Worm (Caenorhabditis elegans) whole organism, young adult: ENCODE data around the gene srd-13.

Source experiments
- B0019.2 ChIP-seq: fragments of 200-800 bp; sonication (Bioruptor generic); conservative IDR thresholded peaks from 2 replicates; pipeline ENCODE4 v1.3.6; 2022; ENCODE audit warnings: missing genetic modification reagents, missing genetic modification characterization, missing compliant biosample characterization
- B0336.3 ChIP-seq: fragments of 200-800 bp; sonication (Bioruptor generic); IDR thresholded peaks from 2 replicates; pipeline ENCODE4 v1.3.6; 2022; ENCODE audit warnings: missing genetic modification characterization, missing compliant biosample characterization
- C06A6.2 ChIP-seq: fragments of 200-800 bp; sonication (Bioruptor generic); conservative IDR thresholded peaks from 2 replicates; pipeline ENCODE4 v1.3.6; 2022; ENCODE audit warnings: missing genetic modification characterization, missing compliant biosample characterization
- F22D6.2 ChIP-seq: sonication (generic microtip); optimal IDR thresholded peaks from 2 replicates; lab custom pipeline; 2016; ENCODE audit warnings: mild to moderate bottlenecking, missing genetic modification characterization, missing compliant biosample characterization
- K12H6.12 ChIP-seq: fragments of 200-800 bp; sonication (Bioruptor generic); optimal IDR thresholded peaks from 2 replicates; lab custom pipeline; 2018; ENCODE audit warnings: mild to moderate bottlenecking, missing genetic modification characterization, missing compliant biosample characterization
- T26A5.8 ChIP-seq: sonication (generic microtip); optimal IDR thresholded peaks from 2 replicates; lab custom pipeline; 2016; ENCODE audit warnings: missing genetic modification characterization, missing compliant biosample characterization
- Y53G8AR.9 ChIP-seq: fragments of 200-800 bp; sonication (Bioruptor generic); conservative IDR thresholded peaks from 2 replicates; pipeline ENCODE4 v1.3.6; 2022; ENCODE audit warnings: missing genetic modification reagents, missing genetic modification characterization, missing compliant biosample characterization
- Y95B8A.8 ChIP-seq: fragments of 200-800 bp; sonication (Bioruptor generic); IDR thresholded peaks from 2 replicates; pipeline ENCODE4 v1.3.6; 2022; ENCODE audit warnings: missing genetic modification reagents, missing genetic modification characterization, missing compliant biosample characterization
- attf-5 ChIP-seq: fragments of 200-800 bp; sonication (Bioruptor generic); optimal IDR thresholded peaks from 2 replicates; lab custom pipeline; 2018; ENCODE audit warnings: mild to moderate bottlenecking, missing genetic modification characterization, missing compliant biosample characterization
- bed-1 ChIP-seq: fragments of 200-800 bp; sonication (Bioruptor generic); IDR thresholded peaks from 2 replicates; pipeline ENCODE4 v1.3.6; 2022; ENCODE audit warnings: missing genetic modification reagents, missing genetic modification characterization, missing compliant biosample characterization
- cebp-1 ChIP-seq, 2 experiments: fragments of 200-800 bp in 1 of 2; sonication (Bioruptor generic) in 1 of 2; sonication (generic microtip) in 1 of 2; IDR thresholded peaks in 1 of 2; optimal IDR thresholded peaks in 1 of 2; 2 replicates each; pipeline versions ENCODE4 v1.3.6 to Lab custom; 2017 to 2022; ENCODE audit warnings: missing compliant biosample characterization in 2 of 2, missing genetic modification characterization in 2 of 2, mild to moderate bottlenecking in 1 of 2, missing genetic modification reagents in 1 of 2, moderate library complexity in 1 of 2
- ceh-27 ChIP-seq: fragments of 200-800 bp; sonication (Bioruptor generic); optimal IDR thresholded peaks from 2 replicates; lab custom pipeline; 2018; ENCODE audit warnings: mild to moderate bottlenecking, missing genetic modification characterization, moderate library complexity, missing compliant biosample characterization
- ceh-58 ChIP-seq: fragments of 200-800 bp; sonication (Bioruptor generic); IDR thresholded peaks from 2 replicates; pipeline ENCODE4 v1.3.6; 2022; ENCODE audit warnings: missing genetic modification characterization, missing compliant biosample characterization
- chd-7 ChIP-seq: sonication (generic microtip); optimal IDR thresholded peaks from 2 replicates; lab custom pipeline; 2016; ENCODE audit warnings: mild to moderate bottlenecking, missing genetic modification characterization, moderate library complexity, missing compliant biosample characterization
- die-1 ChIP-seq: sonication (generic microtip); optimal IDR thresholded peaks from 2 replicates; lab custom pipeline; 2016; ENCODE audit warnings: missing genotype, mild to moderate bottlenecking, missing genetic modification characterization, missing compliant biosample characterization
- dox-1 ChIP-seq: fragments of 200-800 bp; sonication (Bioruptor generic); IDR thresholded peaks from 2 replicates; pipeline ENCODE4 v1.3.6; 2022; ENCODE audit warnings: missing genetic modification reagents, missing genetic modification characterization, missing compliant biosample characterization
- dpff-1 ChIP-seq: sonication (generic microtip); optimal IDR thresholded peaks from 2 replicates; lab custom pipeline; 2017; ENCODE audit warnings: mild to moderate bottlenecking, missing genetic modification characterization, missing compliant biosample characterization
- dpl-1 ChIP-seq: fragments of 150-350 bp; optimal IDR thresholded peaks from 2 replicates; lab custom pipeline; 2014; ENCODE audit warnings: missing biosample characterization, missing genetic modification reagents, missing genetic modification characterization
- efl-1 ChIP-seq: fragments of 150-350 bp; optimal IDR thresholded peaks from 2 replicates; lab custom pipeline; 2014; ENCODE audit warnings: missing biosample characterization, missing genetic modification reagents, missing genetic modification characterization
- egl-44 ChIP-seq: fragments of 200-800 bp; sonication (Bioruptor generic); IDR thresholded peaks from 2 replicates; pipeline ENCODE4 v1.3.6; 2022; ENCODE audit warnings: missing genetic modification reagents, missing genetic modification characterization, missing compliant biosample characterization
- egrh-3 ChIP-seq: fragments of 200-800 bp; sonication (Bioruptor generic); IDR thresholded peaks from 2 replicates; pipeline ENCODE4 v1.3.6; 2022; ENCODE audit warnings: missing genetic modification reagents, missing genetic modification characterization, missing compliant biosample characterization
- ekl-4 ChIP-seq: fragments of 200-800 bp; sonication (Bioruptor generic); IDR thresholded peaks from 2 replicates; pipeline ENCODE4 v1.3.6; 2022; ENCODE audit warnings: missing genetic modification reagents, missing genetic modification characterization, missing compliant biosample characterization
- gei-17 ChIP-seq: fragments of 200-800 bp; sonication (Bioruptor generic); optimal IDR thresholded peaks from 2 replicates; lab custom pipeline; 2018; ENCODE audit warnings: mild to moderate bottlenecking, missing genetic modification characterization, missing compliant biosample characterization
- hmg-20 ChIP-seq: fragments of 200-800 bp; sonication (Bioruptor generic); IDR thresholded peaks from 2 replicates; pipeline ENCODE4 v1.3.6; 2022; ENCODE audit warnings: missing genetic modification reagents, missing genetic modification characterization, missing compliant biosample characterization
- hsf-1 ChIP-seq: fragments of 200-800 bp; sonication (Bioruptor generic); IDR thresholded peaks from 2 replicates; pipeline ENCODE4 v1.3.6; 2022; ENCODE audit warnings: missing genetic modification reagents, missing genetic modification characterization, missing compliant biosample characterization
- lin-35 ChIP-seq, 3 experiments: fragments of 150-350 bp in 2 of 3; sonication (generic microtip) in 1 of 3; optimal IDR thresholded peaks; 2 replicates each; lab custom pipeline; 2014 to 2018; ENCODE audit warnings: missing biosample characterization in 3 of 3, missing genetic modification characterization in 3 of 3, missing genetic modification reagents in 3 of 3
- lin-40 ChIP-seq: sonication (generic microtip); optimal IDR thresholded peaks from 2 replicates; lab custom pipeline; 2016; ENCODE audit warnings: missing genetic modification characterization, mild to moderate bottlenecking, missing compliant biosample characterization, missing genotype, missing genetic modification reagents
- lin-54 ChIP-seq: fragments of 200-800 bp; sonication (Bioruptor generic); optimal IDR thresholded peaks from 2 replicates; lab custom pipeline; 2018; ENCODE audit warnings: mild to moderate bottlenecking, missing genetic modification characterization, missing compliant biosample characterization
- lir-1 ChIP-seq: fragments of 200-800 bp; sonication (Bioruptor generic); conservative IDR thresholded peaks from 2 replicates; pipeline ENCODE4 v1.3.6; 2022; ENCODE audit warnings: missing genetic modification reagents, missing genetic modification characterization, missing compliant biosample characterization
- lsl-1 ChIP-seq: fragments of 200-800 bp; sonication (Bioruptor generic); optimal IDR thresholded peaks from 2 replicates; lab custom pipeline; 2018; ENCODE audit warnings: mild to moderate bottlenecking, missing genetic modification characterization, moderate library complexity, missing compliant biosample characterization
- madf-8 ChIP-seq: fragments of 200-800 bp; sonication (Bioruptor generic); conservative IDR thresholded peaks from 2 replicates; pipeline ENCODE4 v1.3.6; 2022; ENCODE audit warnings: missing genetic modification reagents, missing genetic modification characterization, missing compliant biosample characterization
- mes-4 ChIP-seq: sonication (generic microtip); optimal IDR thresholded peaks from 2 replicates; lab custom pipeline; 2016; ENCODE audit warnings: missing genotype, missing genetic modification characterization, missing compliant biosample characterization
- nfya-2 ChIP-seq: fragments of 200-800 bp; sonication (Bioruptor generic); IDR thresholded peaks from 2 replicates; pipeline ENCODE4 v1.3.6; 2022; ENCODE audit warnings: missing genetic modification reagents, missing genetic modification characterization, missing compliant biosample characterization
- nhr-179 ChIP-seq: sonication (generic microtip); optimal IDR thresholded peaks from 2 replicates; lab custom pipeline; 2016; ENCODE audit warnings: mild to moderate bottlenecking, missing genetic modification characterization, missing compliant biosample characterization
- nhr-27 ChIP-seq: fragments of 200-800 bp; sonication (Bioruptor generic); optimal IDR thresholded peaks from 2 replicates; lab custom pipeline; 2018; ENCODE audit warnings: mild to moderate bottlenecking, missing genetic modification characterization, moderate library complexity, missing compliant biosample characterization
- nhr-80 ChIP-seq: sonication (generic microtip); optimal IDR thresholded peaks from 2 replicates; lab custom pipeline; 2016; ENCODE audit warnings: missing genetic modification characterization, missing compliant biosample characterization
- pha-4 ChIP-seq: fragments of 150-350 bp; sonication (generic microtip); optimal IDR thresholded peaks from 2 replicates; lab custom pipeline; 2014; ENCODE audit warnings: missing biosample characterization, missing genetic modification reagents, missing genetic modification characterization
- rec-8 ChIP-seq, 2 experiments: sonication (generic microtip); optimal IDR thresholded peaks; 2 replicates each; lab custom pipeline; 2016; ENCODE audit warnings: mild to moderate bottlenecking in 2 of 2, missing genetic modification characterization in 2 of 2, missing genetic modification reagents in 2 of 2, missing genotype in 2 of 2, missing biosample characterization in 1 of 2, missing compliant biosample characterization in 1 of 2, moderate library complexity in 1 of 2
- snpc-1.3 ChIP-seq: sonication (generic microtip); optimal IDR thresholded peaks from 2 replicates; lab custom pipeline; 2017; ENCODE audit warnings: missing genetic modification characterization, mild to moderate bottlenecking, missing compliant biosample characterization, antibody characterized with exemption, moderate library complexity, missing genotype, missing genetic modification reagents; ENCODE audit not compliant: insufficient read depth
- snpc-3.4 ChIP-seq: sonication (generic microtip); optimal IDR thresholded peaks from 2 replicates; lab custom pipeline; 2017; ENCODE audit warnings: missing genetic modification characterization, mild to moderate bottlenecking, missing compliant biosample characterization, antibody characterized with exemption, moderate library complexity, missing genotype, missing genetic modification reagents
- tlf-1 ChIP-seq: fragments of 200-800 bp; sonication (Bioruptor generic); optimal IDR thresholded peaks from 2 replicates; lab custom pipeline; 2018; ENCODE audit warnings: mild to moderate bottlenecking, missing genetic modification characterization, missing compliant biosample characterization
- unc-130 ChIP-seq: sonication (generic microtip); optimal IDR thresholded peaks from 2 replicates; lab custom pipeline; 2016; ENCODE audit warnings: missing genetic modification reagents, missing genetic modification characterization, missing compliant biosample characterization
- zfh-2 ChIP-seq: fragments of 200-800 bp; sonication (Bioruptor generic); conservative IDR thresholded peaks from 2 replicates; pipeline ENCODE4 v1.3.6; 2022; ENCODE audit warnings: missing genetic modification reagents, missing genetic modification characterization, missing compliant biosample characterization
- zim-3 ChIP-seq: sonication (generic microtip); optimal IDR thresholded peaks from 2 replicates; lab custom pipeline; 2017; ENCODE audit warnings: mild to moderate bottlenecking, missing genetic modification characterization, moderate library complexity, missing compliant biosample characterization
- ztf-18 ChIP-seq: sonication (generic microtip); optimal IDR thresholded peaks from 2 replicates; lab custom pipeline; 2016; ENCODE audit warnings: missing genotype, mild to moderate bottlenecking, missing genetic modification characterization, missing compliant biosample characterization
- ztf-22 ChIP-seq: fragments of 200-800 bp; sonication (Bioruptor generic); optimal IDR thresholded peaks from 2 replicates; lab custom pipeline; 2018; ENCODE audit warnings: mild to moderate bottlenecking, missing genetic modification characterization, moderate library complexity, missing compliant biosample characterization
- ztf-26 ChIP-seq: sonication (generic microtip); optimal IDR thresholded peaks from 2 replicates; lab custom pipeline; 2017; ENCODE audit warnings: missing genetic modification characterization, missing compliant biosample characterization
- ztf-6 ChIP-seq: fragments of 200-800 bp; sonication (Bioruptor generic); IDR thresholded peaks from 2 replicates; pipeline ENCODE4 v1.3.6; 2022; ENCODE audit warnings: missing genetic modification reagents, missing genetic modification characterization, missing compliant biosample characterization

Gene srd-13

ce11 chrIV:5657126-5657666 is 21.7 kb upstream of the srd-13 start:
- TF ChIP-seq egrh-3 (GFP tag; lab: Robert Waterston, UW) = no peak
- TF ChIP-seq Y95B8A.8 (GFP tag; lab: Robert Waterston, UW) = no peak
- TF ChIP-seq lin-40 (tag; lab: Kevin White, UChicago) = peak; percentile 77
- no peak for TF ChIP-seq bed-1
- no peak for TF ChIP-seq mes-4 (tag; lab: Kevin White, UChicago)
- peak; percentile 64 for TF ChIP-seq madf-8 (GFP tag; lab: Robert Waterston, UW)
- TF ChIP-seq nfya-2 = no peak
- TF ChIP-seq rec-8 (tag; optimal IDR thresholded peaks at IDR 0.05; lab: Kevin White, UChicago) = no peak
- TF ChIP-seq F22D6.2 = no peak
- TF ChIP-seq unc-130 (GFP tag; lab: Kevin White, UChicago) = no peak
- TF ChIP-seq ztf-18 = no peak
- no peak for TF ChIP-seq ztf-22
- peak; percentile 56; the same call in 1 of the 2 replicates for TF ChIP-seq ekl-4
- TF ChIP-seq ztf-6 (GFP tag; lab: Robert Waterston, UW) = no peak
- TF ChIP-seq efl-1 = peak; percentile 78
- TF ChIP-seq hmg-20 (GFP tag; lab: Robert Waterston, UW) = no peak
- TF ChIP-seq ceh-27 = peak; percentile 9
- TF ChIP-seq dpff-1 (tag; lab: Kevin White, UChicago) = no peak
- no peak for TF ChIP-seq T26A5.8 (tag; lab: Kevin White, UChicago)
- no peak for TF ChIP-seq nhr-80 (tag; lab: Kevin White, UChicago)
- TF ChIP-seq lir-1 (GFP tag; lab: Robert Waterston, UW) = no peak
- peak in 1 of 3 experiments; percentile 34 for TF ChIP-seq lin-35 (GFP tag; optimal IDR thresholded peaks at IDR 0.05; lab: Kevin White, UChicago)
- TF ChIP-seq K12H6.12 = peak; percentile 72
- TF ChIP-seq die-1 (tag; lab: Kevin White, UChicago) = peak; percentile 59
- no peak for TF ChIP-seq Y53G8AR.9
- no peak for TF ChIP-seq pha-4 (tag; lab: Kevin White, UChicago)
- no peak for TF ChIP-seq egl-44 (GFP tag; lab: Robert Waterston, UW)
- TF ChIP-seq dpl-1 = peak; percentile 18
- TF ChIP-seq ceh-58 = no peak
- peak; percentile 57 for TF ChIP-seq ztf-26
- TF ChIP-seq cebp-1 (GFP tag; IDR thresholded peaks at IDR 0.05; lab: Robert Waterston, UW) = 0 out of 2 replicates have a peak, but pooled peaks have one; percentile 48
- TF ChIP-seq cebp-1 (tag; optimal IDR thresholded peaks at IDR 0.05; lab: Kevin White, UChicago) = peak; percentile 72
- TF ChIP-seq attf-5 (GFP tag; lab: Kevin White, UChicago) = peak; percentile 71
- 0 out of 2 replicates have a peak, but pooled peaks have one; percentile 56 for TF ChIP-seq C06A6.2 (GFP tag; lab: Robert Waterston, UW)
- peak; percentile 68 for TF ChIP-seq B0336.3 (GFP tag; lab: Robert Waterston, UW)
- TF ChIP-seq zim-3 (tag; lab: Kevin White, UChicago) = no peak
- no peak for TF ChIP-seq nhr-179
- TF ChIP-seq nhr-27 (tag; lab: Kevin White, UChicago) = no peak
- peak; percentile 35 for TF ChIP-seq chd-7
- peak; percentile 66 for TF ChIP-seq dox-1 (GFP tag; lab: Robert Waterston, UW)
- peak; percentile 80; the same call in 1 of the 2 replicates for TF ChIP-seq zfh-2
- no peak for TF ChIP-seq B0019.2 (GFP tag; lab: Robert Waterston, UW)
- no peak for TF ChIP-seq tlf-1
- peak; percentile 39 for TF ChIP-seq lsl-1 (GFP tag; lab: Kevin White, UChicago)
- no peak for TF ChIP-seq snpc-3.4 (tag; lab: Kevin White, UChicago)
- TF ChIP-seq lin-54 = peak; percentile 48
- peak; percentile 56; the same call in 1 of the 2 replicates for TF ChIP-seq hsf-1 (GFP tag; lab: Robert Waterston, UW)
- TF ChIP-seq snpc-1.3 (tag; lab: Kevin White, UChicago) = no peak
- TF ChIP-seq gei-17 = no peak
